Worm (Caenorhabditis elegans) whole organism, mixed stage, embryonic: ENCODE results near the gene swsn-1.

Experiments used
- ces-1 ChIP-seq: fragments of 150-350 bp; optimal IDR thresholded peaks from 2 replicates; lab custom pipeline; 2014; ENCODE audit warnings: missing biosample characterization, missing genetic modification reagents, missing genetic modification characterization
- elt-3 ChIP-seq: fragments of 150-350 bp; optimal IDR thresholded peaks from 2 replicates; lab custom pipeline; 2014; ENCODE audit warnings: missing biosample characterization, missing genetic modification characterization
- lin-32 ChIP-seq: fragments of 200-800 bp; sonication (Bioruptor generic); optimal IDR thresholded peaks from 2 replicates; lab custom pipeline; 2018; ENCODE audit warnings: mild to moderate bottlenecking, missing genetic modification characterization, missing compliant biosample characterization
- nhr-12 ChIP-seq: fragments of 150-350 bp; optimal IDR thresholded peaks from 2 replicates; lab custom pipeline; 2014; ENCODE audit warnings: missing biosample characterization, missing genetic modification characterization
- nhr-76 ChIP-seq: sonication (generic microtip); optimal IDR thresholded peaks from 2 replicates; lab custom pipeline; 2017; ENCODE audit warnings: missing biosample characterization, missing genetic modification characterization

DNA sequence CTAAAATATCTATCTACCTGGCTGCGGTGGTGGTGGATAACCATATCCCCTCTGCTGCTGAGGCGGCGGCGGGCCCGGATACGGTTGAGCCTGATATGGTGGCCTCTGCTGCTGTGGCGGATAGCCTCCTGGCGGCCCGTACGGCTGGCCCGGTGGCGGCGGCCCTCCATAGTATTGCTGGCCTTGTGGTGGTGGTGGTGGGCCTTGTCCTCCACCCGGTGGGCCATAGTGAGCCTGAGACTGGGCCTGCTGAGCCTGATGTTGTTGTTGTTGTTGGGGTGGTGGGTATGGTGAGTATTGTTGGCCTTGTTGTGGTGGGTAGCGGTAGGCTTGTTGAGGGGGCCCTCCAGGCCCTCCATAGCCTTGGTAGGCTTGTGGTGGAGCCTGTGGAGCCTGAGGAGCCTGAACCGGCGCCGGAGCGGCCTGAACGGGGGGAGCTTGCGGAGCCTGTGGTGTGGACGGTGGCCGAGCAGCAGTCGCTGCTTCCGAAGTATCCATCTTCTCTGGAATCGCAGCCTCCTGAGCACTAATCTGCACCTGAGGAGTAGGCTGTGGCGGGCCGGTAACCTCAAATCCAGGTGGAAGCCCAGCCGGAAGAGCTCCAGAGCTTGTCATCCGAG is 7.9 kb downstream of the swsn-1 start:
- TF ChIP-seq nhr-12 (tag; lab: Kevin White, UChicago) (no peak), elt-3 (no peak), nhr-76 (tag; lab: Kevin White, UChicago) (no peak), lin-32 (GFP tag; lab: Kevin White, UChicago) (no peak), ces-1 (no peak)
